Worm (Caenorhabditis elegans): Measurements from ENCODE around the gene frk-1.

- TF ChIP-seq pag-3 (tag; optimal IDR thresholded peaks at IDR 0.05; ENCODE audit: borderline replicate concordance) (no peak), pqm-1 (tag; optimal IDR thresholded peaks at IDR 0.05) (no peak), tbx-2 (tag; optimal IDR thresholded peaks at IDR 0.05) (no peak)
Observed at ce11 chrIV:10089777-10090176, 46.8 kb downstream of the frk-1 start, which contains the start of gene ttr-39.

Data from whole organism, late embryonic.